Worm (Caenorhabditis elegans): Measurements from ENCODE around the gene B0252.11.
"Not testable (repeated sequence)": the region's sequence is repeated elsewhere in the genome, so short reads cannot be mapped to it uniquely, and the experiment has no call there.

The B0252.11 gene

ce11 chrII:6913309-6913708 lies 4.3 kb downstream of the B0252.11 start, which contains the start of gene cyn-10 (continued):
- TF ChIP-seq unc-39 (tag; optimal IDR thresholded peaks at IDR 0.05) (no peak), Y55F3AM.14 (GFP tag; optimal IDR thresholded peaks at IDR 0.05) (no peak), ZK546.5 (tag; optimal IDR thresholded peaks at IDR 0.05) (no peak), nhr-10 (tag; optimal IDR thresholded peaks at IDR 0.05) (no peak), R02D3.7 (tag; optimal IDR thresholded peaks at IDR 0.05) (no peak), nhr-23 (tag; optimal IDR thresholded peaks at IDR 0.05) (no peak), lin-13 (GFP tag; optimal IDR thresholded peaks at IDR 0.05) (peak; percentile 65), mbf-1 (tag; optimal IDR thresholded peaks at IDR 0.05) (no peak), mdl-1 (tag; optimal IDR thresholded peaks at IDR 0.05) (no peak), sma-3 (GFP tag; optimal IDR thresholded peaks at IDR 0.05) (peak; percentile 86), crh-2 (tag; optimal IDR thresholded peaks at IDR 0.05) (peak; percentile 50)

- TF ChIP-seq nhr-25 (tag; optimal IDR thresholded peaks at IDR 0.05) (no peak), C34F6.9 (tag; optimal IDR thresholded peaks at IDR 0.05) (peak; percentile 16)
Observed at ce11 chrII:6909568-6910122, 8.0 kb downstream of the B0252.11 start, which contains the start of gene asm-1. asm-1 (plus strand) TSS chrII:6910072.

- TF ChIP-seq nhr-129 (tag; optimal IDR thresholded peaks at IDR 0.05) (peak; percentile 12), Y55F3AM.14 (GFP tag; optimal IDR thresholded peaks at IDR 0.05) (no peak), lin-11 (tag; optimal IDR thresholded peaks at IDR 0.05) (no peak), R02D3.7 (tag; optimal IDR thresholded peaks at IDR 0.05) (no peak), blmp-1 (tag; optimal IDR thresholded peaks at IDR 0.05; ENCODE audit: insufficient read depth) (peak; percentile 52), fos-1 (tag; optimal IDR thresholded peaks at IDR 0.05) (peak; percentile 37), elt-3 (tag; optimal IDR thresholded peaks at IDR 0.05) (no peak), nhr-25 (tag; optimal IDR thresholded peaks at IDR 0.05) (no peak), F13H6.1 (tag; optimal IDR thresholded peaks at IDR 0.05) (no peak), elt-1 (tag; optimal IDR thresholded peaks at IDR 0.05) (no peak), nhr-10 (tag; optimal IDR thresholded peaks at IDR 0.05) (no peak), C34F6.9 (tag; optimal IDR thresholded peaks at IDR 0.05) (peak; percentile 32)
Observed at ce11 chrII:6908689-6909088, 8.9 kb downstream of the B0252.11 start.

- not testable (repeated sequence) for TF ChIP-seq crh-2 (tag; optimal IDR thresholded peaks at IDR 0.05); Y55F3AM.14 (GFP tag; optimal IDR thresholded peaks at IDR 0.05); ztf-11 (tag; optimal IDR thresholded peaks at IDR 0.05)
Observed at ce11 chrII:6907657-6908056, 10.0 kb downstream of the B0252.11 start, which contains the start of gene B0252.3. B0252.3 (minus strand) TSS chrII:6907757.

ce11 chrII:6901795-6902194 lies 15.8 kb downstream of the B0252.11 start, which contains the start of gene psmd-9:
psmd-9 (plus strand) TSS chrII:6902095.
- TF ChIP-seq mab-5 (tag; optimal IDR thresholded peaks at IDR 0.05) (no peak), ztf-4 (tag; optimal IDR thresholded peaks at IDR 0.05) (no peak), nhr-77 (tag; optimal IDR thresholded peaks at IDR 0.05) (no peak), lsy-2 (tag; optimal IDR thresholded peaks at IDR 0.05) (no peak)

ce11 chrII:6900708-6901107 lies 16.9 kb downstream of the B0252.11 start:
- TF ChIP-seq Y55F3AM.14 (GFP tag; optimal IDR thresholded peaks at IDR 0.05) (no peak), aly-2 (tag; optimal IDR thresholded peaks at IDR 0.05) (no peak), skn-1 (tag; optimal IDR thresholded peaks at IDR 0.05) (no peak), fos-1 (tag; optimal IDR thresholded peaks at IDR 0.05) (no peak), C34F6.9 (tag; optimal IDR thresholded peaks at IDR 0.05) (no peak), mbf-1 (tag; optimal IDR thresholded peaks at IDR 0.05) (no peak), sma-3 (GFP tag; optimal IDR thresholded peaks at IDR 0.05) (no peak), unc-62 (GFP tag; optimal IDR thresholded peaks at IDR 0.05) (no peak), crh-2 (tag; optimal IDR thresholded peaks at IDR 0.05) (no peak), unc-55 (GFP tag; optimal IDR thresholded peaks at IDR 0.05) (no peak), nhr-77 (tag; optimal IDR thresholded peaks at IDR 0.05) (no peak), ceh-16 (tag; optimal IDR thresholded peaks at IDR 0.05) (no peak), zag-1 (tag; optimal IDR thresholded peaks at IDR 0.05) (no peak), lin-11 (tag; optimal IDR thresholded peaks at IDR 0.05) (no peak), nhr-237 (tag; optimal IDR thresholded peaks at IDR 0.05) (no peak), ZK546.5 (tag; optimal IDR thresholded peaks at IDR 0.05) (no peak), lin-39 (tag; optimal IDR thresholded peaks at IDR 0.05) (no peak)

Measured in whole organism, L2 larva.